Fruit fly (Drosophila melanogaster) S2 (cell line): ENCODE data around the gene Or85c.

ENCODE experiments used
- CG8478 ChIP-seq: fragments of >200 bp; optimal IDR thresholded peaks from 2 replicates; lab custom pipeline; 2018
- CTCF ChIP-seq, 2 experiments: fragments of >200 bp; optimal IDR thresholded peaks; 2 replicates each; lab custom pipeline; 2018

- TF ChIP-seq CG8478 (lab: Kevin White, UChicago): no peak
- no peak for TF ChIP-seq CTCF (optimal IDR thresholded peaks at IDR 0.05; lab: Kevin White, UChicago)
Observed at dm6 chr3R:8467819-8468421, 44.9 kb downstream of the Or85c start.
